Worm (Caenorhabditis elegans) whole organism, midembryonic: ENCODE measurements around the gene F16F9.3.

Experiments
- flt-1 ChIP-seq: fragments of 200-800 bp; sonication (Bioruptor generic); IDR thresholded peaks from 2 replicates; pipeline ENCODE4 v1.3.6; 2022; ENCODE audit warnings: missing genetic modification characterization, missing compliant biosample characterization
- klf-2 ChIP-seq: fragments of 200-800 bp; sonication (Bioruptor generic); conservative IDR thresholded peaks from 2 replicates; pipeline ENCODE4 v1.3.6; 2022; ENCODE audit warnings: missing genetic modification reagents, missing genetic modification characterization, missing compliant biosample characterization
- med-1 ChIP-seq: sonication (generic microtip); optimal IDR thresholded peaks from 2 replicates; lab custom pipeline; 2017; ENCODE audit warnings: missing genetic modification characterization, mild to moderate bottlenecking, missing compliant biosample characterization, antibody characterized with exemption, missing genetic modification reagents; ENCODE audit not compliant: insufficient read depth
- ref-1 ChIP-seq: fragments of 200-800 bp; sonication (Bioruptor generic); conservative IDR thresholded peaks from 2 replicates; pipeline ENCODE4 v1.3.6; 2022; ENCODE audit warnings: missing genetic modification reagents, missing genetic modification characterization, missing compliant biosample characterization
- tab-1 ChIP-seq: fragments of 200-800 bp; sonication (Bioruptor generic); IDR thresholded peaks from 2 replicates; pipeline ENCODE4 v1.3.6; 2022; ENCODE audit warnings: missing genetic modification characterization, missing compliant biosample characterization
- ztf-23 ChIP-seq: fragments of 200-800 bp; sonication (Bioruptor generic); IDR thresholded peaks from 2 replicates; pipeline ENCODE4 v1.3.6; 2022; ENCODE audit warnings: missing genetic modification reagents, missing genetic modification characterization, missing compliant biosample characterization
- ztf-29 ChIP-seq: fragments of 200-800 bp; sonication (Bioruptor generic); IDR thresholded peaks from 2 replicates; pipeline ENCODE4 v1.3.6; 2022; ENCODE audit warnings: missing genetic modification reagents, missing genetic modification characterization, missing compliant biosample characterization

- TF ChIP-seq med-1 (GFP tag; lab: Kevin White, UChicago) (no peak), ztf-23 (no peak), tab-1 (GFP tag; lab: Robert Waterston, UW) (no peak), ref-1 (no peak), flt-1 (GFP tag; lab: Robert Waterston, UW) (no peak), klf-2 (GFP tag; lab: Robert Waterston, UW) (no peak), ztf-29 (GFP tag; lab: Robert Waterston, UW) (no peak)
These were observed 35.4 kb upstream of the F16F9.3 start, which contains the start of gene tag-123 for ce11 chrX:8422020-8422419.
